Worm (Caenorhabditis elegans): ENCODE results near the gene R07E4.1.

Gene R07E4.1

ce11 chrX:5983267-5983666 lies 24.4 kb downstream of the R07E4.1 start:
- TF ChIP-seq jun-1 (tag; optimal IDR thresholded peaks at IDR 0.05): no peak
- no peak for TF ChIP-seq snpc-1.2 (GFP tag; IDR thresholded peaks at IDR 0.05)
- TF ChIP-seq fkh-10 (GFP tag; optimal IDR thresholded peaks at IDR 0.05): peak; percentile 85
- TF ChIP-seq spr-3 (GFP tag; optimal IDR thresholded peaks at IDR 0.05): no peak
- TF ChIP-seq tra-1 (GFP tag; IDR thresholded peaks at IDR 0.05): no peak
- no peak for TF ChIP-seq lir-3 (tag; optimal IDR thresholded peaks at IDR 0.05)
- TF ChIP-seq hif-1 (tag; optimal IDR thresholded peaks at IDR 0.05): no peak
- TF ChIP-seq nhr-111 (GFP tag; optimal IDR thresholded peaks at IDR 0.05): no peak
- TF ChIP-seq ctbp-1 (GFP tag; IDR thresholded peaks at IDR 0.05): peak; percentile 59
- TF ChIP-seq nhr-6 (tag; optimal IDR thresholded peaks at IDR 0.05): no peak
- TF ChIP-seq unc-130 (GFP tag; optimal IDR thresholded peaks at IDR 0.05): no peak
- TF ChIP-seq dmd-6 (GFP tag; IDR thresholded peaks at IDR 0.05): peak; percentile 31; the same call in 1 of the 2 replicates
- TF ChIP-seq ces-1 (GFP tag; optimal IDR thresholded peaks at IDR 0.05): peak; percentile 87

DNA sequence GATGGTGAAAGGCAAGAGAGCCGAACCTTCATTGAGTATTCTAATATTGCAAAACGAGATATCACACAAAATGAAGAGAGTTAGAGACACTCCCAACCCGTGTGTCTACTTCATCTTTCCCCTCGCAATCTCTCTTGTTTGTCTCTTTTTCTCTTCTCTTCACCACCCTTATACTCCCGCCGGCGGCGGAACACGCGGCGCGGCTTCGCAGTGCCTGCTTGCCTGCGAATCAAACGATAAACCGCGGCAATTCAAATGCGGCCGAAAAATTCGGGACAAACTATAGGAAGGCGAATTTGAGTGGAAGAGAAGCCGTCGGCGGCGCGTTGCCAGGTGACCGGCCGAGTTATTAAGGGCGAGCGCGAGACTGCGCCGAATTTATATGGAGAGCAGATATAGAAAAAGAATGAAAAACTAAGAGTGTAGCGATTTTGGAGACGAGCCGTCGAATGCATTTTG lies 25.7 kb downstream of the R07E4.1 start, which contains the start of gene klp-13:
Gene klp-13 (plus strand): TSS at position 409 of the 459 bp plus-strand sequence.
- TF ChIP-seq zip-2 (tag; optimal IDR thresholded peaks at IDR 0.05) (no peak), hif-1 (tag; optimal IDR thresholded peaks at IDR 0.05) (peak in 1 of 2 experiments; percentile 86), F26F4.8 (GFP tag; conservative IDR thresholded peaks at IDR 0.05) (0 out of 2 replicates have a peak, but pooled peaks have one; percentile 37), egl-43 (GFP tag; IDR thresholded peaks at IDR 0.05) (no peak; the same call in 1 of the 2 replicates), snpc-4 (tag; optimal IDR thresholded peaks at IDR 0.05) (no peak), zfp-2 (tag; optimal IDR thresholded peaks at IDR 0.05) (peak; percentile 60), hlh-30 (tag; optimal IDR thresholded peaks at IDR 0.05; ENCODE audit: insufficient read depth) (peak; percentile 96), spr-1 (tag; optimal IDR thresholded peaks at IDR 0.05) (no peak), Y75B8A.6 (GFP tag; IDR thresholded peaks at IDR 0.05) (no peak), hlh-11 (tag; optimal IDR thresholded peaks at IDR 0.05) (peak; percentile 90), nhr-48 (tag; optimal IDR thresholded peaks at IDR 0.05) (peak; percentile 64), nhr-237 (tag; optimal IDR thresholded peaks at IDR 0.05) (no peak), rbr-2 (tag; optimal IDR thresholded peaks at IDR 0.05) (peak; percentile 85), F44E2.7 (GFP tag; IDR thresholded peaks at IDR 0.05) (no peak), nhr-6 (tag; optimal IDR thresholded peaks at IDR 0.05) (peak; percentile 84), saeg-2 (GFP tag; IDR thresholded peaks at IDR 0.05) (0 out of 2 replicates have a peak, but pooled peaks have one; percentile 28), R02D3.7 (tag; optimal IDR thresholded peaks at IDR 0.05) (no peak), ctbp-1 (GFP tag; IDR thresholded peaks at IDR 0.05) (peak; percentile 75), mxl-3 (GFP tag; optimal IDR thresholded peaks at IDR 0.05) (peak; percentile 97), lim-7 (GFP tag; IDR thresholded peaks at IDR 0.05) (no peak), nhr-28 (tag; optimal IDR thresholded peaks at IDR 0.05) (peak; percentile 79), dve-1 (tag; optimal IDR thresholded peaks at IDR 0.05; ENCODE audit: insufficient read depth) (peak; percentile 88), lin-1 (GFP tag; IDR thresholded peaks at IDR 0.05) (0 out of 2 replicates have a peak, but pooled peaks have one; percentile 27), madf-5 (GFP tag; IDR thresholded peaks at IDR 0.05) (no peak), daf-8 (GFP tag; IDR thresholded peaks at IDR 0.05) (no peak), nhr-77 (tag; optimal IDR thresholded peaks at IDR 0.05) (peak; percentile 58), fkh-10 (GFP tag; optimal IDR thresholded peaks at IDR 0.05) (peak; percentile 93), aha-1 (tag) (peak; percentile 83), ces-1 (GFP tag; optimal IDR thresholded peaks at IDR 0.05) (no peak), dmd-9 (GFP tag; IDR thresholded peaks at IDR 0.05) (no peak), gei-8 (GFP tag; optimal IDR thresholded peaks at IDR 0.05) (no peak), F49E8.2 (tag; optimal IDR thresholded peaks at IDR 0.05; ENCODE audit: borderline replicate concordance) (no peak), ZK337.2 (GFP tag; IDR thresholded peaks at IDR 0.05) (no peak), ama-1 (optimal IDR thresholded peaks at IDR 0.05) (no peak), arid-1 (GFP tag; conservative IDR thresholded peaks at IDR 0.05) (no peak), nhr-111 (GFP tag; optimal IDR thresholded peaks at IDR 0.05) (no peak), Y5F2A.4 (GFP tag; optimal IDR thresholded peaks at IDR 0.05) (no peak), F37D6.2 (tag; optimal IDR thresholded peaks at IDR 0.05) (peak; percentile 84), nhr-42 (GFP tag; IDR thresholded peaks at IDR 0.05) (peak; percentile 46; the same call in 1 of the 2 replicates), unc-62 (GFP tag; optimal IDR thresholded peaks at IDR 0.05 in 1 of 2) (peak in 1 of 2 experiments; percentile 84), unc-62 (tag; optimal IDR thresholded peaks at IDR 0.05) (no peak), egl-27 (tag; optimal IDR thresholded peaks at IDR 0.05) (no peak), dmd-6 (GFP tag; IDR thresholded peaks at IDR 0.05) (peak; percentile 81)

Measured in whole organism, L4 larva.